Fruit fly (Drosophila melanogaster): ENCODE measurements around the gene Fntb.
A peak's percentile ranks its signal among the peaks of the same experiment; 100 is the strongest.

Fntb gene

DNA sequence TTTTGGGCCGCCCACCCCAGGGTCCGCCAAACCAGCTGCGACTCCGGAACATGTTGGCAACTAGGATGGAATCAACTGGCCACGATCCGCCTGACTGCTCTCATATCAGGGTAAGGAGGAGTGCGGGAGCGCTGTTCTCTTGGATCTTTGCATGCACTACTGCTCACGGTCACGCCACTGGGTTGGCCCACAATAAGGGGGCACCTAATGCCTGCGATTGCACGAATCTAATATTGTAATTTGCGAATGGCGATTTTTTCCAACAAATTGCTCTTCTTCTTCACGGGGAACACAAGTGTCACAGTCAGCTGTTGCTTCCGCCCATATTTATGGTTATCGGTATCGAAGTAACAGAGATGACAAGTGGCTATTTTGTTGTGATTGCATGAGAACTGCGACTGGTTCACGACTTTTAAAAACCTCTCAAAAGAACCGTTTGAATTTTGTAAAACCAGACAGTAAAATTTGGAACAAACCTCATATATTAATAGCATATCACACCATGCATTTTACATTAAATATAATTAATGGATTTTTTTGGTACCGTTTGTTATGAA, 8.6 kb downstream of the Fntb start, which contains the start of gene ema (continued):
- TF ChIP-seq zen (tag; optimal IDR thresholded peaks at IDR 0.05) (no peak), slp2 (GFP tag; optimal IDR thresholded peaks at IDR 0.05) (no peak), Awh (GFP tag; IDR thresholded peaks at IDR 0.05) (no peak), sqz (GFP tag; optimal IDR thresholded peaks at IDR 0.05) (no peak), CG3726 (GFP tag; IDR thresholded peaks at IDR 0.05) (no peak), CG1603 (tag; optimal IDR thresholded peaks at IDR 0.05) (peak; percentile 63), CG8478 (optimal IDR thresholded peaks at IDR 0.05) (no peak), dmrt11E (tag; optimal IDR thresholded peaks at IDR 0.05) (no peak), CG12769 (tag; optimal IDR thresholded peaks at IDR 0.05) (no peak), CG10267 (tag; optimal IDR thresholded peaks at IDR 0.05) (peak; percentile 29), onecut (GFP tag; IDR thresholded peaks at IDR 0.05) (no peak), Bteb2 (GFP tag; optimal IDR thresholded peaks at IDR 0.05) (no peak), CG16813 (GFP tag; IDR thresholded peaks at IDR 0.05; ENCODE audit: partially characterized antibody) (peak; percentile 25; the same call in 1 of the 3 replicates), stwl (tag; optimal IDR thresholded peaks at IDR 0.05) (peak; percentile 57), CG8388 (GFP tag; optimal IDR thresholded peaks at IDR 0.05) (no peak), hth (optimal IDR thresholded peaks at IDR 0.05) (no peak), CG11723 (GFP tag; optimal IDR thresholded peaks at IDR 0.05) (no peak), CG16863 (GFP tag; optimal IDR thresholded peaks at IDR 0.05) (no peak), CG43689 (GFP tag; IDR thresholded peaks at IDR 0.05) (no peak), Fer3 (tag; optimal IDR thresholded peaks at IDR 0.05) (peak; percentile 37), NK7.1 (GFP tag; optimal IDR thresholded peaks at IDR 0.05) (no peak), ato (GFP tag; IDR thresholded peaks at IDR 0.05; ENCODE audit: partially characterized antibody) (no peak), Abd-B (GFP tag; optimal IDR thresholded peaks at IDR 0.05) (no peak), zen2 (GFP tag; IDR thresholded peaks at IDR 0.05; ENCODE audit: partially characterized antibody) (no peak), Sox100B (GFP tag; optimal IDR thresholded peaks at IDR 0.05) (no peak), CG13296 (GFP tag; optimal IDR thresholded peaks at IDR 0.05) (peak; percentile 26), Six4 (GFP tag; optimal IDR thresholded peaks at IDR 0.05) (no peak), bbx (GFP tag; IDR thresholded peaks at IDR 0.05; ENCODE audit: partially characterized antibody) (peak; percentile 52; the same call in 1 of the 2 replicates), schlank (tag; optimal IDR thresholded peaks at IDR 0.05) (no peak), CG10654 (GFP tag; optimal IDR thresholded peaks at IDR 0.05) (no peak), fd64A (GFP tag; optimal IDR thresholded peaks at IDR 0.05) (no peak), Dref (GFP tag; IDR thresholded peaks at IDR 0.05) (peak; percentile 81), salm (tag; optimal IDR thresholded peaks at IDR 0.05) (no peak), ab (GFP tag; optimal IDR thresholded peaks at IDR 0.05) (no peak), CG12744 (GFP tag; optimal IDR thresholded peaks at IDR 0.05) (no peak), CG13287 (GFP tag; IDR thresholded peaks at IDR 0.05; ENCODE audit: partially characterized antibody) (peak; percentile 65), dysf (GFP tag; IDR thresholded peaks at IDR 0.05) (no peak), CG12942 (GFP tag; optimal IDR thresholded peaks at IDR 0.05) (peak; percentile 3), Dek (tag; optimal IDR thresholded peaks at IDR 0.05) (no peak), wek (GFP tag; optimal IDR thresholded peaks at IDR 0.05) (no peak), vnd (GFP tag; IDR thresholded peaks at IDR 0.05; ENCODE audit: partially characterized antibody) (no peak), CG3065 (GFP tag; optimal IDR thresholded peaks at IDR 0.05) (no peak), Atf-2 (GFP tag; optimal IDR thresholded peaks at IDR 0.05) (no peak), CG17328 (GFP tag; IDR thresholded peaks at IDR 0.05) (no peak), amos (GFP tag; IDR thresholded peaks at IDR 0.05; ENCODE audit: partially characterized antibody) (peak; percentile 47; the same call in 1 of the 2 replicates), HmgD (GFP tag; optimal IDR thresholded peaks at IDR 0.05) (no peak), pfk (GFP tag; optimal IDR thresholded peaks at IDR 0.05) (no peak), Nf-YA (GFP tag; IDR thresholded peaks at IDR 0.05) (no peak), CG4282 (GFP tag; optimal IDR thresholded peaks at IDR 0.05) (no peak), aop (GFP tag; IDR thresholded peaks at IDR 0.05) (no peak), HHEX (GFP tag; optimal IDR thresholded peaks at IDR 0.05) (no peak)

Measured in whole organism, embryonic.